Worm (Caenorhabditis elegans): ENCODE results near the gene gck-3.

- TF ChIP-seq ztf-28 (GFP tag; IDR thresholded peaks at IDR 0.05) (no peak), sea-2 (GFP tag; IDR thresholded peaks at IDR 0.05) (no peak), tbp1 (GFP tag; optimal IDR thresholded peaks at IDR 0.05) (no peak), hlh-12 (tag; optimal IDR thresholded peaks at IDR 0.05) (no peak), madf-6 (GFP tag; IDR thresholded peaks at IDR 0.05) (no peak), B0336.3 (GFP tag; IDR thresholded peaks at IDR 0.05) (no peak), dpff-1 (tag; optimal IDR thresholded peaks at IDR 0.05) (no peak), B0019.2 (GFP tag; conservative IDR thresholded peaks at IDR 0.05) (no peak)
Observed at ce11 chrV:17943877-17944472, 22.7 kb downstream of the gck-3 start.

All from whole organism, young adult.